Worm (Caenorhabditis elegans) whole organism, midembryonic: ENCODE results near the gene clip-1.

ENCODE experiments used
- T22C8.4 ChIP-seq: fragments of 200-800 bp; sonication (Bioruptor generic); IDR thresholded peaks from 2 replicates; pipeline ENCODE4 v1.3.6; 2022; ENCODE audit warnings: missing genetic modification characterization, missing compliant biosample characterization
- cog-1 ChIP-seq: sonication (generic microtip); optimal IDR thresholded peaks from 2 replicates; lab custom pipeline; 2016; ENCODE audit warnings: missing genetic modification characterization, missing compliant biosample characterization
- flt-1 ChIP-seq: fragments of 200-800 bp; sonication (Bioruptor generic); IDR thresholded peaks from 2 replicates; pipeline ENCODE4 v1.3.6; 2022; ENCODE audit warnings: missing genetic modification characterization, missing compliant biosample characterization
- klf-2 ChIP-seq: fragments of 200-800 bp; sonication (Bioruptor generic); conservative IDR thresholded peaks from 2 replicates; pipeline ENCODE4 v1.3.6; 2022; ENCODE audit warnings: missing genetic modification reagents, missing genetic modification characterization, missing compliant biosample characterization
- med-1 ChIP-seq: sonication (generic microtip); optimal IDR thresholded peaks from 2 replicates; lab custom pipeline; 2017; ENCODE audit warnings: missing genetic modification characterization, mild to moderate bottlenecking, missing compliant biosample characterization, antibody characterized with exemption, missing genetic modification reagents; ENCODE audit not compliant: insufficient read depth
- ref-1 ChIP-seq: fragments of 200-800 bp; sonication (Bioruptor generic); conservative IDR thresholded peaks from 2 replicates; pipeline ENCODE4 v1.3.6; 2022; ENCODE audit warnings: missing genetic modification reagents, missing genetic modification characterization, missing compliant biosample characterization
- tab-1 ChIP-seq: fragments of 200-800 bp; sonication (Bioruptor generic); IDR thresholded peaks from 2 replicates; pipeline ENCODE4 v1.3.6; 2022; ENCODE audit warnings: missing genetic modification characterization, missing compliant biosample characterization
- ztf-23 ChIP-seq: fragments of 200-800 bp; sonication (Bioruptor generic); IDR thresholded peaks from 2 replicates; pipeline ENCODE4 v1.3.6; 2022; ENCODE audit warnings: missing genetic modification reagents, missing genetic modification characterization, missing compliant biosample characterization
- ztf-29 ChIP-seq: fragments of 200-800 bp; sonication (Bioruptor generic); IDR thresholded peaks from 2 replicates; pipeline ENCODE4 v1.3.6; 2022; ENCODE audit warnings: missing genetic modification reagents, missing genetic modification characterization, missing compliant biosample characterization

The clip-1 gene

DNA sequence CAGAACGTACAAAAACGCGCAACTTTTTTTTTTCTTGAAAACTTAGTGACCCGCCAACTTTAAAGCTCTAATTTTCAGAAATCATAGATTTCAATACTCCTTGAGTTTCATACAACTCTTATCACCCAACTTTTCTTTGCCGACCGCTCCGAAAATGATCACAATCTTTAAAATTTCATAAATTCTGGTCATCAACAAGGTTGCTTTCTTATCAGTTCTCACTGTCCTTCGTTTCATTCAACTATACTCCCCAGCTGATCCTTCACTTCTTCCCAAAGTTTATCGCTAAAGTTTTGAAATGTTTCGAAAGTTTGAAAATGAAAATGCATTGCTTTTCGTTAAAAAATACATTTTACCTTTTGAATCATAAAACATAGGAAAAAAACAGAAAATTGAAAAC is 13.1 kb downstream of the clip-1 start:
- TF ChIP-seq cog-1 (tag; lab: Kevin White, UChicago) = no peak
- no peak for TF ChIP-seq ztf-29 (GFP tag; lab: Robert Waterston, UW)
- TF ChIP-seq tab-1 (GFP tag; lab: Robert Waterston, UW) = no peak
- TF ChIP-seq med-1 = no peak
- no peak for TF ChIP-seq klf-2 (GFP tag; lab: Robert Waterston, UW)
- TF ChIP-seq ztf-23 (GFP tag; lab: Robert Waterston, UW) = no peak

DNA sequence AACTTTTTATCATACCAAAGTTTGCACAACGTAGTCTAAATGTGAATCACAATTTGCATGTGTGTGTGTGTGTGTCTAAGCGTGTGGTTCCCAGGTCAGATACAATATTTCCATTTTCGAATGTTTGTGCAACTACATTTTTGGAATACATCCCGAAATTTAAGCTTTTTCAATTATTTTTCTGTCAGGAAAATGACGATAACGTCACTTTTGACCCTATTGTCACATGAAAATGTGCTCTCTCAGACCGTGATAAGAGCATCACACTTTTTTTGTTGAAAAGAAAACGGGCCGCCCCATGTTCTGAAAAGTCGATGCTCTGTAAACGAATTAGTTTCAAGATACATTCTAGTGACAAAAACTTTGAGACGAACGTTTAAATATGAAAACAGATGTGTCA is 13.9 kb downstream of the clip-1 start:
- no peak for TF ChIP-seq ztf-23 (GFP tag; lab: Robert Waterston, UW)

DNA sequence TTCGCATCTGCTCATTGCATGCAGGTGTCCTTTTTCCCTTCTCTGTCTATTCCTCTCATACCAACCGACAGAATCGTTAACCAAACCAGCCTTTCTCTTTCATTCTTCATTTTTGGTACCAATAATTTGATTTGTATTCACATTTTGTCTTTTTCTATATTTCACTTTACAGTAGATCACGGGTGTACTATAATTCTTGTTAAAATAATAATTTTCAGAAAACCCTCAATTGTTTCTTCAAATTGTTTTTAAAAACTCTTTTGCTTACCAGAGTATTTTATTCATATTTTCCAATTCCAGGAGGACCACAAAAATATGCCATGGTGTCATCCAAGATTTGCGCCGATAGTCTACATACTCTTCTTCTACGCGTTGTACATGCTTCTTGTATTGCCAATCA is 18.1 kb downstream of the clip-1 start, which contains the start of gene T02C1.2:
Gene T02C1.2, plus strand, starts transcription at position 301 of the 400 bp plus-strand sequence.
- TF ChIP-seq klf-2 (GFP tag; lab: Robert Waterston, UW) = no peak
- TF ChIP-seq T22C8.4 (GFP tag; lab: Robert Waterston, UW) = no peak
- no peak for TF ChIP-seq tab-1 (GFP tag; lab: Robert Waterston, UW)
- no peak for TF ChIP-seq ztf-29 (GFP tag; lab: Robert Waterston, UW)
- TF ChIP-seq med-1 = no peak
- no peak for TF ChIP-seq ztf-23 (GFP tag; lab: Robert Waterston, UW)
- TF ChIP-seq cog-1 (tag; lab: Kevin White, UChicago) = no peak
- no peak for TF ChIP-seq flt-1 (GFP tag; lab: Robert Waterston, UW)
- no peak for TF ChIP-seq ref-1 (GFP tag; lab: Robert Waterston, UW)

DNA sequence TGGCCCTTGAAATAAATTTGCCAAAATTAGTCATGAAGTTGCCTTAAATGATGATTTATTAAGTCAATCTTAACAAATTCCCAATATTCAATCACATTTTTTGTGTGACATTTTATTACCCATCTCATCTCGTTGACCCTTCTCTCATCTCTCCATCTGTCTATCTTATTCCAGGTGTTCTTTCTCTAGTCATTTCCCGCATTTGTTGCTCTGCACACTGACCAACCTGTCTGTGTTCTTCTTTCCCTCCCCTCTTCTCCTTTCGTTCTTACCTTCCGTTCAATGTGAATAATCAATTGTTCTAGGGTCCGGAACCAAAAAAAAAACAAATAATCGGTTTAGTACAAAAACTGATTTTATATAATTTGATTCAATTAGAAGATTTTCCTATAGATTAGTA is 21.6 kb downstream of the clip-1 start, which contains the start of gene T02C1.1:
Gene T02C1.1, plus strand, starts transcription at position 305 of the 400 bp plus-strand sequence.
- TF ChIP-seq ztf-29 (GFP tag; lab: Robert Waterston, UW) = no peak
- no peak for TF ChIP-seq tab-1 (GFP tag; lab: Robert Waterston, UW)
- TF ChIP-seq flt-1 (GFP tag; lab: Robert Waterston, UW) = no peak
- TF ChIP-seq klf-2 (GFP tag; lab: Robert Waterston, UW) = no peak
- TF ChIP-seq T22C8.4 (GFP tag; lab: Robert Waterston, UW) = no peak
- TF ChIP-seq ztf-23 (GFP tag; lab: Robert Waterston, UW) = no peak
- no peak for TF ChIP-seq cog-1 (tag; lab: Kevin White, UChicago)
- TF ChIP-seq med-1 = no peak
- no peak for TF ChIP-seq ref-1 (GFP tag; lab: Robert Waterston, UW)

DNA sequence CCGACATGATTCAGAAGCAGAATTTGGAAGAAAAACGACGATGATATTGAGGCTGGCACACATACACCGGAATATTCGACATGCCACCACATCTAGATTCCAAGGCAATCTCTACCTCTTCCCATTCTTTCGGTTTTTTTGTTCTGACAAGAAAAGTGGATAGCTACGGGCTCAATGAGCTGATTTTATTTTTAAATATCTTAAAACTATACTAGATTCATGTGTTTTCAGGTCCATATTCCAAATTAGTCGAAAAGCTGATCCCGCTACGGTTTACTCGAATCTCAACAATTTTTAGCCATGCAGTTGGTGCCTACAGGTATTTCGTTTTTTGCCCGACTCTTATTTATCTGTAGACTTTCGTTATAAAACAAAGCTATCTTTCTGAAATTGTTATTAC is 26.2 kb downstream of the clip-1 start, which contains the start of gene dat-1:
Gene dat-1, plus strand, starts transcription at position 301 of the 400 bp plus-strand sequence.
- TF ChIP-seq klf-2 (GFP tag; lab: Robert Waterston, UW) (no peak), cog-1 (tag; lab: Kevin White, UChicago) (no peak)

DNA sequence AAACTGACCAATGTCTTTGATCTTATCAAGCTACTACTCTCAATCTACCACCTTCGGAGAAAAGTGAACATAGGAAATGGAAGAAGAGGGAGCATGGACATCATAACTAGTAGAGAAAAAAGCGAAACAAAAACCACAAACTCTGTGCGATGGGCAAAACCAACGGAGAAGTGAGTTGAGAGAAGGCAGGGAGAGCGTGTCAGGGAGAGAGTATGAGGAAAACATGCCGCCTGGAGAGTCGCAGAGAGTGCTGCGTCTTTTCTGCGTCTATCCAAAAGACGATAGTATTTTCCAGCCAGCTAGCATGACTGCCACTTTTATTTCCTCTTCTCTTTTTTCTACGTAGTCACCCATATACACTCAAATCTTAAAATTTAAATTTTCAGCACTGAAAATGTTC is 28.9 kb downstream of the clip-1 start, which contains the start of gene saeg-2:
Gene saeg-2, plus strand, starts transcription at position 381 of the 400 bp plus-strand sequence.
- no peak for TF ChIP-seq flt-1 (GFP tag; lab: Robert Waterston, UW)
- TF ChIP-seq klf-2 (GFP tag; lab: Robert Waterston, UW) = no peak
- 0 out of 2 replicates have a peak, but pooled peaks have one; percentile 7 for TF ChIP-seq ztf-23 (GFP tag; lab: Robert Waterston, UW)
- no peak for TF ChIP-seq T22C8.4 (GFP tag; lab: Robert Waterston, UW)
- no peak for TF ChIP-seq tab-1 (GFP tag; lab: Robert Waterston, UW)
- no peak for TF ChIP-seq ref-1 (GFP tag; lab: Robert Waterston, UW)
- TF ChIP-seq ztf-29 (GFP tag; lab: Robert Waterston, UW) = no peak

DNA sequence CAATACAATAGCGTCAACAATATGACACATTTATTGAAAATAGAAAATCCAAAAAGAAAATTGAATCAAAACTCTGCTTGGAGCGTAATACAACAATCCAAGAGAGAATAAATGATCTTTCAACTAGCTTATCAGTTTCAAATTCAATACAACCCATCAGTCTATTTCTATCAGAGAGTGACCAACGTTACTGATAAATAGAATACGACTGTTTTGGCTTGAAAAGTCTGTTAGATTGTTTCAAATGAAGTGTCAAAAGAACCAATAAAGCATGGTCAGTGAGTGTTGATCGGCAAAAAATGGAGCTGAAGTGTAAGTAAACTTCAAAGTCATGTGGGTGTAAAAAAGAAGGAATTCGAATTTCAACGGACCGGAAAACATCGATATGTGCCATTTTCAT is 31.2 kb downstream of the clip-1 start:
- TF ChIP-seq T22C8.4 (GFP tag; lab: Robert Waterston, UW) (no peak), ref-1 (GFP tag; lab: Robert Waterston, UW) (no peak), tab-1 (GFP tag; lab: Robert Waterston, UW) (no peak), cog-1 (tag; lab: Kevin White, UChicago) (no peak), med-1 (no peak), ztf-29 (GFP tag; lab: Robert Waterston, UW) (no peak)

DNA sequence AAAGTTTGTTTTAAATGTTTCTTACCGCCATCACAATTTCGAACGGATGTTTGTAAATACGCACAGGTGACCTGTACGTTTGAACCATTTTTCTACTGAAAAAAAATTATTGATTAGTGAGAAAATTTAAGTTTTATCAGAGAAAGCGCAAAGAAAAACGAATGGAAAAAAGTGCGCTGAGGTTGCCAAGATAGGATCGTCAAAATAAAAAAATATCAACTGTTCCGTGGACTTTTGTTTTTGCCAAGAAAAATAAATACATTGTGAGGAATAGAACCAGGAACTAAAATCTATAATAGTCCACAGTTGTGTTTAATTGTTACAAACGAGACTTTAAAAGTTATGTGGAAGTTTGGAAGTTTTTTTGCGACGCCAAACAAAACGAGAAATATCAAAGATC is 32.6 kb downstream of the clip-1 start, which contains the start of gene T23G5.2:
Gene T23G5.2, minus strand, starts transcription at position 101 of the 400 bp plus-strand sequence.
- no peak for TF ChIP-seq cog-1 (tag; lab: Kevin White, UChicago)
- no peak for TF ChIP-seq T22C8.4 (GFP tag; lab: Robert Waterston, UW)
- no peak for TF ChIP-seq med-1
- no peak for TF ChIP-seq tab-1 (GFP tag; lab: Robert Waterston, UW)
- no peak for TF ChIP-seq ref-1 (GFP tag; lab: Robert Waterston, UW)
- TF ChIP-seq flt-1 (GFP tag; lab: Robert Waterston, UW) = no peak
- TF ChIP-seq ztf-23 (GFP tag; lab: Robert Waterston, UW) = no peak
- TF ChIP-seq ztf-29 (GFP tag; lab: Robert Waterston, UW) = no peak
- TF ChIP-seq klf-2 (GFP tag; lab: Robert Waterston, UW) = no peak

DNA sequence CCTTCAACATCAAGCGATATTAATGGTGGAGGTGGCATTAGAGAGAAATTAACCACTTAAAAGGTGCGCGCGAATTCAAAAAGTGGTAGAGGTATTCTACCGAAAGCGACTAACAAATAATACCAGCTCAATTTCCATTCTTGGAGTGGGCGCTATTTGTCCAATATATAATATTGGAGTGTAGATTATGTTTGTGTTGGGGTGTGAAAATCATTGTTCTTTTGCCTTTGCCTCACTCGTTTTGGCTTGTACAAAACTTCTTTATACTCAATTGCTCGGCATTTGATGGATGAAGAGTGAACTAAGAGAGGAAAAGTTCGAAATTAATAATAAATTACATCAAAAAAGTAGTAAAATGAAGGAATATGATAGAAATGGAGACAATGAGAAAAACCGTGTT is 37.7 kb downstream of the clip-1 start, which contains the start of gene T23G5.3:
Gene T23G5.3, minus strand, starts transcription at position 101 of the 400 bp plus-strand sequence.
- TF ChIP-seq ztf-23 (GFP tag; lab: Robert Waterston, UW) = no peak
- TF ChIP-seq med-1 = no peak
- TF ChIP-seq tab-1 (GFP tag; lab: Robert Waterston, UW) = no peak
- TF ChIP-seq ref-1 (GFP tag; lab: Robert Waterston, UW) = no peak
- TF ChIP-seq cog-1 (tag; lab: Kevin White, UChicago) = no peak
- no peak for TF ChIP-seq klf-2 (GFP tag; lab: Robert Waterston, UW)
- TF ChIP-seq flt-1 (GFP tag; lab: Robert Waterston, UW) = no peak
- TF ChIP-seq T22C8.4 (GFP tag; lab: Robert Waterston, UW) = no peak
- no peak for TF ChIP-seq ztf-29 (GFP tag; lab: Robert Waterston, UW)

DNA sequence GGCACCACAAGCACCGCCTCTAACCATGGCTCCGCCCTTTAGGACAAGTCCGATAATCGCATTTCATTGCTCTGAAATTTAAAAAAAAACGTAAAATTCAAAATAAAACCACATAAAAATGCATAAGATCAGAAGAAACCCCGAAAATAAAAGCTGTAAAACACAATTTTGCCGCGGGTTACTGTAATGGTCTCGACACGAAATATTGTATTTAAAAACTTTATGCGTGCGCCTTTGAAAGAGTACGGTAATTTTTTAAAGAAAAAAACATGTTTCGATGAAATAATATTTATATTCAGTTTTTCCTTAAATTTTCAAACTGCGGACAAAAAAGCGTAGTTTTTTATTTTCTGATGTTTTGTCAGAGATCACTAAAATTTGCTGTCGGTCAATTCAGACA is 40.1 kb downstream of the clip-1 start, which contains the start of gene rnr-1:
Gene rnr-1, minus strand, starts transcription at position 77 of the 400 bp plus-strand sequence.
- no peak for TF ChIP-seq med-1
- TF ChIP-seq ref-1 (GFP tag; lab: Robert Waterston, UW) = no peak
- no peak for TF ChIP-seq klf-2 (GFP tag; lab: Robert Waterston, UW)
- TF ChIP-seq tab-1 (GFP tag; lab: Robert Waterston, UW) = no peak
- no peak for TF ChIP-seq ztf-29 (GFP tag; lab: Robert Waterston, UW)
- TF ChIP-seq flt-1 (GFP tag; lab: Robert Waterston, UW) = no peak
- TF ChIP-seq cog-1 (tag; lab: Kevin White, UChicago) = no peak
- TF ChIP-seq ztf-23 (GFP tag; lab: Robert Waterston, UW) = no peak
- TF ChIP-seq T22C8.4 (GFP tag; lab: Robert Waterston, UW) = no peak
